Worm (Caenorhabditis elegans) whole organism, midembryonic: ENCODE measurements around the gene H12D21.11.

ENCODE experiments used
- T22C8.4 ChIP-seq: fragments of 200-800 bp; sonication (Bioruptor generic); IDR thresholded peaks from 2 replicates; pipeline ENCODE4 v1.3.6; 2022; ENCODE audit warnings: missing genetic modification characterization, missing compliant biosample characterization
- flt-1 ChIP-seq: fragments of 200-800 bp; sonication (Bioruptor generic); IDR thresholded peaks from 2 replicates; pipeline ENCODE4 v1.3.6; 2022; ENCODE audit warnings: missing genetic modification characterization, missing compliant biosample characterization
- klf-2 ChIP-seq: fragments of 200-800 bp; sonication (Bioruptor generic); conservative IDR thresholded peaks from 2 replicates; pipeline ENCODE4 v1.3.6; 2022; ENCODE audit warnings: missing genetic modification reagents, missing genetic modification characterization, missing compliant biosample characterization
- med-1 ChIP-seq: sonication (generic microtip); optimal IDR thresholded peaks from 2 replicates; lab custom pipeline; 2017; ENCODE audit warnings: missing genetic modification characterization, mild to moderate bottlenecking, missing compliant biosample characterization, antibody characterized with exemption, missing genetic modification reagents; ENCODE audit not compliant: insufficient read depth
- ref-1 ChIP-seq: fragments of 200-800 bp; sonication (Bioruptor generic); conservative IDR thresholded peaks from 2 replicates; pipeline ENCODE4 v1.3.6; 2022; ENCODE audit warnings: missing genetic modification reagents, missing genetic modification characterization, missing compliant biosample characterization
- ztf-23 ChIP-seq: fragments of 200-800 bp; sonication (Bioruptor generic); IDR thresholded peaks from 2 replicates; pipeline ENCODE4 v1.3.6; 2022; ENCODE audit warnings: missing genetic modification reagents, missing genetic modification characterization, missing compliant biosample characterization
- ztf-29 ChIP-seq: fragments of 200-800 bp; sonication (Bioruptor generic); IDR thresholded peaks from 2 replicates; pipeline ENCODE4 v1.3.6; 2022; ENCODE audit warnings: missing genetic modification reagents, missing genetic modification characterization, missing compliant biosample characterization

ce11 chrV:14955676-14956075, 40.0 kb downstream of the H12D21.11 start, which contains the start of gene F02D8.9:
- TF ChIP-seq klf-2 (no peak), med-1 (GFP tag; lab: Kevin White, UChicago) (no peak), flt-1 (no peak), ztf-29 (GFP tag; lab: Robert Waterston, UW) (no peak), ztf-23 (GFP tag; lab: Robert Waterston, UW) (no peak), T22C8.4 (no peak), ref-1 (GFP tag; lab: Robert Waterston, UW) (no peak)
